Fruit fly (Drosophila melanogaster): Measurements from ENCODE around the gene CG33096.

DNA sequence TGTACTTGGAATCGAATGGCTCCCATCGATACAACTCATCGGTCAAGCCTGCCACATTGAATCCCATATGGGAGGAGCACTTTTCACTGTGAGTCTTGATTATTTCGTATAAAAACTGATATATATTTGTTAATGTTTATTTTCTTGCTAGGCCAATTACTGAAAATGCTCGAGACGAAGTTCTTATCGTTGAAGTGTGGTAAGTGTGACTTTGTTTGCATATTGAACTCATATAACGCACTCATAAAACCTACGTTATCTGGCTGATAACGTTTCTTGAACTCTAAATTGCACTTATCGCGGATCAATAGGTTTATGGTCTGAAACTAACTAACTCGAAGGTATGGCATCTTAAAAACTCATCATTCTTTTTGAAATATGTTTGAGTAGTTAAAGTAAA is 37.0 kb upstream of the CG33096 start:
- TF ChIP-seq CTCF (optimal IDR thresholded peaks at IDR 0.05) (no peak), CG8478 (optimal IDR thresholded peaks at IDR 0.05) (no peak)
